Fruit fly (Drosophila melanogaster): ENCODE data around the gene skd.

Gene skd

DNA sequence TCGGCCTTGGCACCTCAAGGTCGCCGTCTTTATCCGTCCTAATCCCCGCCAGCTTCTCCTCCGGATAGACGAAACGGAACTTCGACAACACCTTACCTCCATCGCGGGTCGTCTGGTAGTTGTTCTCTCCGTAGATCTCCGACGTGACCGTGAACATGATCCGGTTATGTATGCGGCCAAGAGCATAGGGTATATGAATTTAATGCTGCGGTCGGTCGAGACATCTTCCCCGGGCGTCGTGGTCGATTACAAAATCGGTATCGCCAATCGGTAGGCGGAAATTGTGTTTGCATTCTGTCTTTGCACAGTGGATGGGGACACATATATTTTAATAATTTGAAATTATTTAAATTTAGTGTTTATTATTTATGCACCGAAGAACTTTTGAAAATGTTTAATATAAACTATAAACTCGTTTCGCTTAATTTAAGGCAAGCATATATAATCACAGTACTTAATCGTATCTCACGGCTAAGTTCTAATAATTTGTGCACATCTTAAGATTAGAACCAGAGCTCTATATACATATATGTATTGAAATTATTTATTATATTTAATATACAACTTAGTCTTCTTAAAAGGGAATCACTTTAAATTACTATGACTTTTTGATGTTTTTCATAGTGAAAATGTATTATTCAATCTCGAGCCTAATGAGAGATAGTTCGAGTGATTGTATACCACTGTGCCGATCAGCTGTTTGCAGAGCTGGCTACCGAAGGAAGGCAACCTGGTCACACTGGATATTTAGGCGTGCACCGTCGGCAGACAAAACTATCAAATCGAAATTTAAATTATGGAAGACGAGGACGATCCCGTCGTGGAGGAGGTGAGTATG, 4.1 kb upstream of the skd start, which contains the start of the genes CG10584 and Polr3E (continued):
- TF ChIP-seq Spps (tag; optimal IDR thresholded peaks at IDR 0.05) = peak; percentile 82
- TF ChIP-seq CG11093 (GFP tag; IDR thresholded peaks at IDR 0.05) = peak; percentile 54; the same call in 2 of the 3 replicates
- peak; percentile 67 for TF ChIP-seq ac (GFP tag; optimal IDR thresholded peaks at IDR 0.05)
- peak; percentile 11 for TF ChIP-seq CG9609 (GFP tag; optimal IDR thresholded peaks at IDR 0.05)
- TF ChIP-seq CG9215 (GFP tag; IDR thresholded peaks at IDR 0.05) = peak; percentile 79

DNA sequence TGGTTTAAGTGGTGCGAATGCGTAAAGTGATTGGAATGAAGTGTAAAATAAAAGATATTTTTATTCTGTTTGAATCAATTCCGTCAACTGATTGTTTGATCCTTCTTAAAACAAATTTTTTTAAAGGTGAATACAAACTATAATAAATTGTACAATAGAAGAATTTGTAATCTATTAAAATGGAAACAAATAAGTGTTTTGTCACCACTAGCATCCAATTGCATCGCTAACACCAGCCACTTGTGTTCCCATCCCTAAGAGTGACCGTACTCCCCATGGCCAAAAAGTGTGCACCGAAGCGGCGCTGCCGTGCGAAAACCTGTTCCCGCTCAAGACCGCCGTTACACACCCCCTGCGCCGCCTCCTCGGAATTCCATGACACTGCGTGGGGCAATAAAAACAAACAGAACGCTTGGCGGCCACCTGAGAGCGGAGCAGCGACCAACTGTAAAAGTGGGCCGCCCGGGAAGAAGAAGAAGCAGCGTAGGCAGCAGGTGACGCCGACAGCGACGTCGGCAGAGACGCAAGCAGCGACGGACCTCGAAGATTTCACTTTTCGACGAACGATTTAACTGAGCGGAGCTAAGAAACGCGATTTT, 522 bp upstream of the skd start, which contains the start of gene Pdss2:
Gene Pdss2, plus strand, starts transcription at position 259 of the 599 bp plus-strand sequence.
- TF ChIP-seq E2f2 (GFP tag; IDR thresholded peaks at IDR 0.05) (peak; percentile 57), H2.0 (GFP tag; IDR thresholded peaks at IDR 0.05) (peak; percentile 70), Hr3 (GFP tag; optimal IDR thresholded peaks at IDR 0.05) (peak; percentile 75), CG12744 (GFP tag; optimal IDR thresholded peaks at IDR 0.05) (peak; percentile 31), pros (GFP tag; optimal IDR thresholded peaks at IDR 0.05) (peak; percentile 81), CG5180 (GFP tag; optimal IDR thresholded peaks at IDR 0.05) (peak; percentile 36), CG10147 (GFP tag; optimal IDR thresholded peaks at IDR 0.05) (peak; percentile 55), zfh1 (GFP tag; IDR thresholded peaks at IDR 0.05) (peak; percentile 81), CG12299 (tag; optimal IDR thresholded peaks at IDR 0.05) (no peak), sens-2 (GFP tag; IDR thresholded peaks at IDR 0.05) (peak; percentile 46; the same call in 1 of the 2 replicates), BEAF-32 (GFP tag; optimal IDR thresholded peaks at IDR 0.05) (peak; percentile 83), pfk (GFP tag; optimal IDR thresholded peaks at IDR 0.05) (no peak), trh (GFP tag; optimal IDR thresholded peaks at IDR 0.05) (peak; percentile 36), CG32767 (GFP tag; IDR thresholded peaks at IDR 0.05) (no peak; the same call in none of the 2 replicates), CG8089 (GFP tag; optimal IDR thresholded peaks at IDR 0.05) (peak; percentile 55), pum (GFP tag; optimal IDR thresholded peaks at IDR 0.05) (peak; percentile 66), CG8924 (tag; optimal IDR thresholded peaks at IDR 0.05) (peak; percentile 60), Spps (tag; optimal IDR thresholded peaks at IDR 0.05) (no peak), Dad (GFP tag; optimal IDR thresholded peaks at IDR 0.05) (peak; percentile 43), Hmr (GFP tag; optimal IDR thresholded peaks at IDR 0.05) (peak; percentile 76), Gsc (GFP tag; IDR thresholded peaks at IDR 0.05) (no peak), HmgZ (tag; optimal IDR thresholded peaks at IDR 0.05) (peak; percentile 73), zf30C (GFP tag; optimal IDR thresholded peaks at IDR 0.05) (no peak), D (optimal IDR thresholded peaks at IDR 0.05) (no peak), D (GFP tag; optimal IDR thresholded peaks at IDR 0.05) (peak; percentile 1), Antp (GFP tag; optimal IDR thresholded peaks at IDR 0.05) (peak; percentile 65), da (GFP tag; optimal IDR thresholded peaks at IDR 0.05) (peak; percentile 9), nau (GFP tag; optimal IDR thresholded peaks at IDR 0.05) (peak; percentile 14), CG17361 (GFP tag; IDR thresholded peaks at IDR 0.05) (peak; percentile 78), Max (GFP tag; optimal IDR thresholded peaks at IDR 0.05) (peak; percentile 60), unc-4 (GFP tag; IDR thresholded peaks at IDR 0.05; ENCODE audit: partially characterized antibody) (peak; percentile 66), bab2 (GFP tag; optimal IDR thresholded peaks at IDR 0.05) (peak; percentile 71), az2 (GFP tag; optimal IDR thresholded peaks at IDR 0.05) (peak; percentile 75), MESR4 (GFP tag; optimal IDR thresholded peaks at IDR 0.05) (peak; percentile 96), CG13624 (GFP tag; optimal IDR thresholded peaks at IDR 0.05) (peak; percentile 62), CG1233 (GFP tag; optimal IDR thresholded peaks at IDR 0.05) (peak; percentile 29), CG10565 (GFP tag; optimal IDR thresholded peaks at IDR 0.05) (no peak), Hey (tag; optimal IDR thresholded peaks at IDR 0.05) (no peak), croc (GFP tag; conservative IDR thresholded peaks at IDR 0.05) (peak; percentile 55), crp (GFP tag; optimal IDR thresholded peaks at IDR 0.05) (no peak), hbn (GFP tag; IDR thresholded peaks at IDR 0.05; ENCODE audit: partially characterized antibody) (peak; percentile 63; the same call in 1 of the 2 replicates), ranshi (GFP tag; IDR thresholded peaks at IDR 0.05) (peak; percentile 72; the same call in 1 of the 2 replicates)
